Worm (Caenorhabditis elegans) whole organism, young adult: ENCODE data around the gene nhr-270.

Source experiments
- B0019.2 ChIP-seq: fragments of 200-800 bp; sonication (Bioruptor generic); conservative IDR thresholded peaks from 2 replicates; pipeline ENCODE4 v1.3.6; 2022; ENCODE audit warnings: missing genetic modification reagents, missing genetic modification characterization, missing compliant biosample characterization
- B0035.1 ChIP-seq: sonication (generic microtip); optimal IDR thresholded peaks from 2 replicates; lab custom pipeline; 2016; ENCODE audit warnings: missing genetic modification characterization, mild to moderate bottlenecking, missing compliant biosample characterization, missing genotype, missing genetic modification reagents
- C17E4.6 ChIP-seq: fragments of 200-800 bp; sonication (Bioruptor generic); IDR thresholded peaks from 2 replicates; pipeline ENCODE4 v1.3.6; 2022; ENCODE audit warnings: missing genetic modification reagents, missing genetic modification characterization, missing compliant biosample characterization
- D2030.7 ChIP-seq: fragments of 200-800 bp; sonication (Bioruptor generic); IDR thresholded peaks from 2 replicates; pipeline ENCODE4 v1.3.6; 2022; ENCODE audit warnings: missing genetic modification reagents, missing genetic modification characterization, missing compliant biosample characterization
- F37B4.10 ChIP-seq: fragments of 200-800 bp; sonication (Bioruptor generic); IDR thresholded peaks from 2 replicates; pipeline ENCODE4 v1.3.6; 2022; ENCODE audit warnings: missing genetic modification characterization, missing compliant biosample characterization
- F57C9.4 ChIP-seq: sonication (generic microtip); optimal IDR thresholded peaks from 2 replicates; lab custom pipeline; 2017; ENCODE audit warnings: mild to moderate bottlenecking, missing genetic modification characterization, missing compliant biosample characterization
- K12H6.12 ChIP-seq: fragments of 200-800 bp; sonication (Bioruptor generic); optimal IDR thresholded peaks from 2 replicates; lab custom pipeline; 2018; ENCODE audit warnings: mild to moderate bottlenecking, missing genetic modification characterization, missing compliant biosample characterization
- T07F8.4 ChIP-seq: sonication (generic microtip); optimal IDR thresholded peaks from 2 replicates; lab custom pipeline; 2016; ENCODE audit warnings: mild to moderate bottlenecking, missing genetic modification characterization, moderate library complexity, missing compliant biosample characterization
- T26A5.8 ChIP-seq: sonication (generic microtip); optimal IDR thresholded peaks from 2 replicates; lab custom pipeline; 2016; ENCODE audit warnings: missing genetic modification characterization, missing compliant biosample characterization
- Y53F4B.3 ChIP-seq: fragments of 200-800 bp; sonication (Bioruptor generic); IDR thresholded peaks from 2 replicates; pipeline ENCODE4 v1.3.6; 2022; ENCODE audit warnings: missing genetic modification reagents, missing genetic modification characterization, missing compliant biosample characterization
- Y67H2A.10 ChIP-seq: fragments of 200-800 bp; sonication (Bioruptor generic); conservative IDR thresholded peaks from 2 replicates; pipeline ENCODE4 v1.3.6; 2022; ENCODE audit warnings: missing genetic modification reagents, missing genetic modification characterization, missing compliant biosample characterization
- Y79H2A.3 ChIP-seq: fragments of 200-800 bp; sonication (Bioruptor generic); conservative IDR thresholded peaks from 2 replicates; pipeline ENCODE4 v1.3.6; 2022; ENCODE audit warnings: missing genetic modification reagents, missing genetic modification characterization, missing compliant biosample characterization
- Y95B8A.8 ChIP-seq: fragments of 200-800 bp; sonication (Bioruptor generic); IDR thresholded peaks from 2 replicates; pipeline ENCODE4 v1.3.6; 2022; ENCODE audit warnings: missing genetic modification reagents, missing genetic modification characterization, missing compliant biosample characterization
- ZK185.1 ChIP-seq: sonication (generic microtip); optimal IDR thresholded peaks from 2 replicates; lab custom pipeline; 2016; ENCODE audit warnings: mild to moderate bottlenecking, missing genetic modification characterization, missing compliant biosample characterization; ENCODE audit not compliant: poor library complexity, severe bottlenecking
- aptf-2 ChIP-seq: fragments of 200-800 bp; sonication (Bioruptor generic); conservative IDR thresholded peaks from 2 replicates; pipeline ENCODE4 v1.3.6; 2022; ENCODE audit warnings: missing genetic modification reagents, missing genetic modification characterization, missing compliant biosample characterization
- bed-2 ChIP-seq: fragments of 200-800 bp; sonication (Bioruptor generic); IDR thresholded peaks from 2 replicates; pipeline ENCODE4 v1.3.6; 2022; ENCODE audit warnings: missing genetic modification reagents, missing genetic modification characterization, missing compliant biosample characterization
- ceh-100 ChIP-seq: fragments of 200-800 bp; sonication (Bioruptor generic); IDR thresholded peaks from 2 replicates; pipeline ENCODE4 v1.3.6; 2022; ENCODE audit warnings: missing genetic modification reagents, missing genetic modification characterization, missing compliant biosample characterization
- ceh-27 ChIP-seq: fragments of 200-800 bp; sonication (Bioruptor generic); optimal IDR thresholded peaks from 2 replicates; lab custom pipeline; 2018; ENCODE audit warnings: mild to moderate bottlenecking, missing genetic modification characterization, moderate library complexity, missing compliant biosample characterization
- ceh-58 ChIP-seq: fragments of 200-800 bp; sonication (Bioruptor generic); IDR thresholded peaks from 2 replicates; pipeline ENCODE4 v1.3.6; 2022; ENCODE audit warnings: missing genetic modification characterization, missing compliant biosample characterization
- dpff-1 ChIP-seq: sonication (generic microtip); optimal IDR thresholded peaks from 2 replicates; lab custom pipeline; 2017; ENCODE audit warnings: mild to moderate bottlenecking, missing genetic modification characterization, missing compliant biosample characterization
- dpl-1 ChIP-seq: fragments of 150-350 bp; optimal IDR thresholded peaks from 2 replicates; lab custom pipeline; 2014; ENCODE audit warnings: missing biosample characterization, missing genetic modification reagents, missing genetic modification characterization
- egl-18 ChIP-seq: fragments of 200-800 bp; sonication (Bioruptor generic); IDR thresholded peaks from 2 replicates; pipeline ENCODE4 v1.3.6; 2022; ENCODE audit warnings: missing genetic modification reagents, missing genetic modification characterization, missing compliant biosample characterization
- fkh-3 ChIP-seq: sonication (generic microtip); optimal IDR thresholded peaks from 2 replicates; lab custom pipeline; 2016; ENCODE audit warnings: mild to moderate bottlenecking, missing genetic modification characterization, missing compliant biosample characterization
- gei-17 ChIP-seq: fragments of 200-800 bp; sonication (Bioruptor generic); optimal IDR thresholded peaks from 2 replicates; lab custom pipeline; 2018; ENCODE audit warnings: mild to moderate bottlenecking, missing genetic modification characterization, missing compliant biosample characterization
- hlh-12 ChIP-seq: sonication (generic microtip); optimal IDR thresholded peaks from 2 replicates; lab custom pipeline; 2016; ENCODE audit warnings: missing genetic modification characterization, missing compliant biosample characterization
- hsf-1 ChIP-seq: fragments of 200-800 bp; sonication (Bioruptor generic); IDR thresholded peaks from 2 replicates; pipeline ENCODE4 v1.3.6; 2022; ENCODE audit warnings: missing genetic modification reagents, missing genetic modification characterization, missing compliant biosample characterization
- lag-1 ChIP-seq: fragments of 200-800 bp; sonication (Bioruptor generic); IDR thresholded peaks from 2 replicates; pipeline ENCODE4 v1.3.6; 2022; ENCODE audit warnings: missing genetic modification reagents, missing genetic modification characterization, missing compliant biosample characterization
- let-526 ChIP-seq: fragments of 200-800 bp; sonication (Bioruptor generic); IDR thresholded peaks from 2 replicates; pipeline ENCODE4 v1.3.6; 2022; ENCODE audit warnings: missing genetic modification reagents, missing genetic modification characterization, missing compliant biosample characterization
- lin-54 ChIP-seq: fragments of 200-800 bp; sonication (Bioruptor generic); optimal IDR thresholded peaks from 2 replicates; lab custom pipeline; 2018; ENCODE audit warnings: mild to moderate bottlenecking, missing genetic modification characterization, missing compliant biosample characterization
- lsy-27 ChIP-seq: sonication (generic microtip); optimal IDR thresholded peaks from 2 replicates; lab custom pipeline; 2017; ENCODE audit warnings: missing genetic modification characterization, mild to moderate bottlenecking, missing compliant biosample characterization, antibody characterized with exemption, missing genotype, borderline replicate concordance; ENCODE audit not compliant: insufficient read depth
- mxl-1 ChIP-seq: sonication (generic microtip); optimal IDR thresholded peaks from 2 replicates; lab custom pipeline; 2016; ENCODE audit warnings: missing genetic modification characterization, missing compliant biosample characterization
- nfya-2 ChIP-seq: fragments of 200-800 bp; sonication (Bioruptor generic); IDR thresholded peaks from 2 replicates; pipeline ENCODE4 v1.3.6; 2022; ENCODE audit warnings: missing genetic modification reagents, missing genetic modification characterization, missing compliant biosample characterization
- nfyb-1 ChIP-seq: fragments of 200-800 bp; sonication (Bioruptor generic); IDR thresholded peaks from 2 replicates; pipeline ENCODE4 v1.3.6; 2022; ENCODE audit warnings: missing genetic modification reagents, missing genetic modification characterization, missing compliant biosample characterization
- nhr-179 ChIP-seq: sonication (generic microtip); optimal IDR thresholded peaks from 2 replicates; lab custom pipeline; 2016; ENCODE audit warnings: mild to moderate bottlenecking, missing genetic modification characterization, missing compliant biosample characterization
- nhr-27 ChIP-seq: fragments of 200-800 bp; sonication (Bioruptor generic); optimal IDR thresholded peaks from 2 replicates; lab custom pipeline; 2018; ENCODE audit warnings: mild to moderate bottlenecking, missing genetic modification characterization, moderate library complexity, missing compliant biosample characterization
- nhr-90 ChIP-seq: sonication (generic microtip); optimal IDR thresholded peaks from 2 replicates; lab custom pipeline; 2016; ENCODE audit warnings: missing genotype, mild to moderate bottlenecking, missing genetic modification characterization, missing compliant biosample characterization
- rcor-1 ChIP-seq: fragments of 200-800 bp; sonication (Bioruptor generic); IDR thresholded peaks from 2 replicates; pipeline ENCODE4 v1.3.6; 2022; ENCODE audit warnings: missing genetic modification reagents, missing genetic modification characterization, missing compliant biosample characterization
- rec-8 ChIP-seq, 2 experiments: sonication (generic microtip); optimal IDR thresholded peaks; 2 replicates each; lab custom pipeline; 2016; ENCODE audit warnings: mild to moderate bottlenecking in 2 of 2, missing genetic modification characterization in 2 of 2, missing genetic modification reagents in 2 of 2, missing genotype in 2 of 2, missing biosample characterization in 1 of 2, missing compliant biosample characterization in 1 of 2, moderate library complexity in 1 of 2
- repo-1 ChIP-seq: sonication (generic microtip); optimal IDR thresholded peaks from 2 replicates; lab custom pipeline; 2017; ENCODE audit warnings: mild to moderate bottlenecking, missing genetic modification characterization, missing compliant biosample characterization
- snpc-4 ChIP-seq, 5 experiments: fragments of 150-350 bp in 1 of 5; sonication (generic microtip) in 4 of 5; optimal IDR thresholded peaks; 2 replicates each; lab custom pipeline; 2014 to 2018; ENCODE audit warnings: missing genetic modification characterization in 5 of 5, missing biosample characterization in 3 of 5, antibody characterized with exemption in 2 of 5, mild to moderate bottlenecking in 2 of 5, missing compliant biosample characterization in 2 of 5, missing genotype in 2 of 5, moderate library complexity in 2 of 5, missing genetic modification reagents in 1 of 5
- tbx-9 ChIP-seq: sonication (generic microtip); optimal IDR thresholded peaks from 2 replicates; lab custom pipeline; 2016; ENCODE audit warnings: borderline replicate concordance, missing genetic modification characterization, inconsistent platforms, missing compliant biosample characterization
- tlf-1 ChIP-seq: fragments of 200-800 bp; sonication (Bioruptor generic); optimal IDR thresholded peaks from 2 replicates; lab custom pipeline; 2018; ENCODE audit warnings: mild to moderate bottlenecking, missing genetic modification characterization, missing compliant biosample characterization
- unc-130 ChIP-seq: sonication (generic microtip); optimal IDR thresholded peaks from 2 replicates; lab custom pipeline; 2016; ENCODE audit warnings: missing genetic modification reagents, missing genetic modification characterization, missing compliant biosample characterization
- zfh-2 ChIP-seq: fragments of 200-800 bp; sonication (Bioruptor generic); conservative IDR thresholded peaks from 2 replicates; pipeline ENCODE4 v1.3.6; 2022; ENCODE audit warnings: missing genetic modification reagents, missing genetic modification characterization, missing compliant biosample characterization
- ztf-18 ChIP-seq: sonication (generic microtip); optimal IDR thresholded peaks from 2 replicates; lab custom pipeline; 2016; ENCODE audit warnings: missing genotype, mild to moderate bottlenecking, missing genetic modification characterization, missing compliant biosample characterization
- ztf-22 ChIP-seq: fragments of 200-800 bp; sonication (Bioruptor generic); optimal IDR thresholded peaks from 2 replicates; lab custom pipeline; 2018; ENCODE audit warnings: mild to moderate bottlenecking, missing genetic modification characterization, moderate library complexity, missing compliant biosample characterization
- ztf-26 ChIP-seq: sonication (generic microtip); optimal IDR thresholded peaks from 2 replicates; lab custom pipeline; 2017; ENCODE audit warnings: missing genetic modification characterization, missing compliant biosample characterization

The nhr-270 gene

DNA sequence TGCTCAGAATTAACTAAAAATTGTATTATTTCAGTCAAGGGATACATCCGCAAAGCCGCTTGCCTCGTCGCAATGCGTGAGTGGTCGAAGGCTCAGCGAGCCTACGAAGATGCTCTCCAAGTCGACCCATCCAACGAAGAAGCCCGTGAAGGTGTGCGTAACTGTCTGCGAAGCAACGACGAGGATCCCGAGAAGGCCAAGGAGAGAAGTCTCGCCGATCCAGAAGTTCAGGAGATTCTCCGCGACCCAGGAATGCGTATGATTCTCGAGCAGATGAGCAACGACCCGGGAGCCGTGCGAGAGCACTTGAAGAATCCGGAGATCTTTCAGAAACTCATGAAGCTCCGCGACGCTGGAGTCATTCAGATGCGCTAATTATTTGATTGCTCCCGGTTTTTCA is 30.2 kb downstream of the nhr-270 start:
- TF ChIP-seq hsf-1 (no peak), zfh-2 (GFP tag; lab: Robert Waterston, UW) (peak; percentile 60)

DNA sequence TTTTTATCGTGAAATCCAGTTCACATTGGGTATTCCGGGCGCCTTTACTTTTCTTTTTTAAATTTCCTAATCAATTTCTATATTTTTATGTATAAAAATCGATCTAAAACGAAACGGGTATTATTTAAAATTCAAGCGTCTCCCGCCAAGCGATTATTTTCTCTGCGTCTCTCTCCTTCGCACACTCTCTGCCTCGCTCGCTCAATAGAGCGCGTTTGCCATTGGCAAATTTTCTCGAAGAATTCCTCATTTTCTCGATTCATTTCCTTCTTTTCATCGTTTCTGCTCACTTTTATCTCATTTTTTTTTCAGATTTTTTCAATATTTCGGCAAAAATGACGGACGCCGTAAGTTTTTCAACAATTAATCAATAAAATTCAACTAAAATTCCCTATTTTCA is 31.3 kb downstream of the nhr-270 start, which contains the start of gene sti-1:
sti-1 (plus strand) TSS at position 263 of the 400 bp plus-strand sequence.
- TF ChIP-seq nhr-90 (no peak), gei-17 (GFP tag; lab: Kevin White, UChicago) (no peak), bed-2 (GFP tag; lab: Robert Waterston, UW) (no peak), D2030.7 (GFP tag; lab: Robert Waterston, UW) (peak; percentile 85), hlh-12 (tag; lab: Kevin White, UChicago) (no peak), let-526 (GFP tag; lab: Robert Waterston, UW) (no peak), lin-54 (GFP tag; lab: Kevin White, UChicago) (peak; percentile 94), nhr-27 (tag; lab: Kevin White, UChicago) (no peak), mxl-1 (tag; lab: Kevin White, UChicago) (no peak), lsy-27 (no peak), F37B4.10 (no peak), rcor-1 (peak; percentile 64; the same call in 1 of the 2 replicates), egl-18 (GFP tag; lab: Robert Waterston, UW) (no peak), B0035.1 (no peak), ceh-100 (GFP tag; lab: Robert Waterston, UW) (no peak), B0019.2 (GFP tag; lab: Robert Waterston, UW) (no peak), T26A5.8 (tag; lab: Kevin White, UChicago) (no peak), Y67H2A.10 (GFP tag; lab: Robert Waterston, UW) (no peak), snpc-4 (GFP tag; optimal IDR thresholded peaks at IDR 0.05; lab: Kevin White, UChicago) (no peak), snpc-4 (tag; optimal IDR thresholded peaks at IDR 0.05; lab: Kevin White, UChicago) (peak in 3 of 4 experiments; percentile 23 to 65 (median 61)), nhr-179 (no peak), tlf-1 (GFP tag; lab: Kevin White, UChicago) (peak; percentile 56), dpff-1 (no peak), nfya-2 (no peak), Y79H2A.3 (no peak), ceh-58 (GFP tag; lab: Robert Waterston, UW) (no peak), aptf-2 (GFP tag; lab: Robert Waterston, UW) (no peak), rec-8 (tag; optimal IDR thresholded peaks at IDR 0.05; lab: Kevin White, UChicago) (no peak), ztf-26 (tag; lab: Kevin White, UChicago) (peak; percentile 10), lag-1 (GFP tag; lab: Robert Waterston, UW) (no peak), ceh-27 (GFP tag; lab: Kevin White, UChicago) (peak; percentile 47), repo-1 (tag; lab: Kevin White, UChicago) (no peak), Y53F4B.3 (GFP tag; lab: Robert Waterston, UW) (no peak), K12H6.12 (tag; lab: Kevin White, UChicago) (peak; percentile 63), ztf-22 (GFP tag; lab: Kevin White, UChicago) (no peak), Y95B8A.8 (GFP tag; lab: Robert Waterston, UW) (no peak), nfyb-1 (GFP tag; lab: Robert Waterston, UW) (peak; percentile 44; the same call in 1 of the 2 replicates), ZK185.1 (tag; lab: Kevin White, UChicago) (peak; percentile 7), tbx-9 (tag; lab: Kevin White, UChicago) (no peak), F57C9.4 (tag; lab: Kevin White, UChicago) (no peak), unc-130 (GFP tag; lab: Kevin White, UChicago) (no peak), T07F8.4 (tag; lab: Kevin White, UChicago) (no peak), fkh-3 (tag; lab: Kevin White, UChicago) (no peak), C17E4.6 (GFP tag; lab: Robert Waterston, UW) (no peak), dpl-1 (GFP tag; lab: Kevin White, UChicago) (peak; percentile 80), ztf-18 (tag; lab: Kevin White, UChicago) (no peak)
